Worm (Caenorhabditis elegans) whole organism, mixed stage, embryonic: Measurements from ENCODE around the gene ensh-1.

Source experiments
- cnd-1 ChIP-seq: fragments of 200-800 bp; sonication (Bioruptor generic); optimal IDR thresholded peaks from 2 replicates; lab custom pipeline; 2018; ENCODE audit warnings: mild to moderate bottlenecking, missing genetic modification characterization, missing compliant biosample characterization
- elt-3 ChIP-seq: fragments of 150-350 bp; optimal IDR thresholded peaks from 2 replicates; lab custom pipeline; 2014; ENCODE audit warnings: missing biosample characterization, missing genetic modification characterization
- nhr-12 ChIP-seq: fragments of 150-350 bp; optimal IDR thresholded peaks from 2 replicates; lab custom pipeline; 2014; ENCODE audit warnings: missing biosample characterization, missing genetic modification characterization
- nhr-237 ChIP-seq: fragments of 150-350 bp; optimal IDR thresholded peaks from 2 replicates; lab custom pipeline; 2014; ENCODE audit warnings: missing biosample characterization, missing genetic modification characterization
- nhr-28 ChIP-seq: fragments of 150-350 bp; optimal IDR thresholded peaks from 2 replicates; lab custom pipeline; 2014; ENCODE audit warnings: missing biosample characterization, missing genetic modification characterization
- nhr-76 ChIP-seq: sonication (generic microtip); optimal IDR thresholded peaks from 2 replicates; lab custom pipeline; 2017; ENCODE audit warnings: missing biosample characterization, missing genetic modification characterization
- pha-4 ChIP-seq: fragments of 150-350 bp; optimal IDR thresholded peaks from 2 replicates; lab custom pipeline; 2018; ENCODE audit warnings: missing biosample characterization, missing genetic modification reagents, missing genetic modification characterization
- snpc-4 ChIP-seq: fragments of 150-350 bp; optimal IDR thresholded peaks from 2 replicates; lab custom pipeline; 2014; ENCODE audit warnings: missing biosample characterization, missing genetic modification characterization
- unc-39 ChIP-seq: fragments of 150-350 bp; optimal IDR thresholded peaks from 2 replicates; lab custom pipeline; 2014; ENCODE audit warnings: missing biosample characterization, missing genetic modification characterization
- ztf-11 ChIP-seq: fragments of 150-350 bp; optimal IDR thresholded peaks from 2 replicates; lab custom pipeline; 2014; ENCODE audit warnings: missing biosample characterization, missing genetic modification characterization

DNA sequence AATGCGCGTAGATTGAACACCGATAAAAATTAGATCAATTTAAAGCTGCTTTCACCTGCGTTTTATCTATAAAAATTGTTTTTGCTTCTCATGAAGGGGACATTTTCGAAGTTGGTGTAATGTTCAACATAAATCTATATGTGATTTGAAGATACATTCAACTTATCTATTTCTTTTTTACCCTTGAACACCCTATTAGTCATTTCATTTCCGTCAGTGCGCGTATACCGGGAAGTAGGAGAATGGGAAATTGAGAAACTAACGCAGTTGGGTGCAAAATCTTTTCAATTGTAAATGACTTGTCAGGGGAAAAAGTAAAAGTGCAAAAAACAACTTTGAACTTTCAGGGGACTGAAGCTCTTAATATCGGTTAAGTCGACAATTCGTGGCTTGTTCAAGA lies 29.8 kb downstream of the ensh-1 start:
- TF ChIP-seq cnd-1 (tag; lab: Kevin White, UChicago) (no peak), pha-4 (tag; lab: Kevin White, UChicago) (no peak), nhr-12 (tag; lab: Kevin White, UChicago) (no peak), unc-39 (tag; lab: Kevin White, UChicago) (no peak), nhr-237 (tag; lab: Kevin White, UChicago) (no peak), ztf-11 (tag; lab: Kevin White, UChicago) (no peak), nhr-76 (tag; lab: Kevin White, UChicago) (no peak), nhr-28 (no peak), elt-3 (no peak), snpc-4 (no peak)
